Worm (Caenorhabditis elegans) whole organism, L1 larva: Measurements from ENCODE around the gene mam-6.

Experiments used
- C04F5.9 ChIP-seq: sonication (generic microtip); optimal IDR thresholded peaks from 2 replicates; lab custom pipeline; 2016; ENCODE audit warnings: missing genetic modification characterization, missing compliant biosample characterization
- C16A3.4 ChIP-seq: fragments of 150-350 bp; optimal IDR thresholded peaks from 2 replicates; lab custom pipeline; 2014; ENCODE audit warnings: missing biosample characterization, missing genetic modification characterization
- C34B4.2 ChIP-seq: sonication (generic microtip); optimal IDR thresholded peaks from 2 replicates; lab custom pipeline; 2017; ENCODE audit warnings: mild to moderate bottlenecking, missing genetic modification characterization, missing compliant biosample characterization
- alr-1 ChIP-seq: fragments of 200-800 bp; sonication (Bioruptor generic); optimal IDR thresholded peaks from 2 replicates; lab custom pipeline; 2018; ENCODE audit warnings: borderline replicate concordance, mild to moderate bottlenecking, missing genetic modification characterization, missing compliant biosample characterization
- aly-2 ChIP-seq: fragments of 150-350 bp; optimal IDR thresholded peaks from 2 replicates; lab custom pipeline; 2014; ENCODE audit warnings: missing biosample characterization, missing genetic modification characterization
- blmp-1 ChIP-seq: fragments of 150-350 bp; optimal IDR thresholded peaks from 2 replicates; lab custom pipeline; 2014; ENCODE audit warnings: missing biosample characterization, missing genetic modification characterization
- ceh-82 ChIP-seq, 3 experiments: fragments of 150-350 bp in 1 of 3; sonication (generic microtip) in 2 of 3; optimal IDR thresholded peaks; 2 replicates each; lab custom pipeline; 2014 to 2017; ENCODE audit warnings: missing biosample characterization in 3 of 3, missing genetic modification characterization in 3 of 3
- ceh-90 ChIP-seq: sonication (generic microtip); optimal IDR thresholded peaks from 2 replicates; lab custom pipeline; 2016; ENCODE audit warnings: missing genetic modification characterization, missing compliant biosample characterization
- ces-1 ChIP-seq: fragments of 150-350 bp; optimal IDR thresholded peaks from 2 replicates; lab custom pipeline; 2014; ENCODE audit warnings: missing biosample characterization, missing genetic modification reagents, missing genetic modification characterization
- efl-1 ChIP-seq, 4 experiments: fragments of 150-350 bp; optimal IDR thresholded peaks in 3 of 4; peaks in 1 of 4; 1 replicate in 1 of 4; 2 replicates in 3 of 4; lab custom pipeline; 2014; ENCODE audit warnings: missing biosample characterization in 2 of 4, missing genetic modification characterization in 2 of 4, missing genetic modification reagents in 2 of 4
- egl-13 ChIP-seq: sonication (generic microtip); optimal IDR thresholded peaks from 2 replicates; lab custom pipeline; 2016; ENCODE audit warnings: missing genotype, missing genetic modification reagents, missing genetic modification characterization, missing compliant biosample characterization
- egl-27 ChIP-seq, 2 experiments: fragments of 150-350 bp in 1 of 2; sonication (generic microtip); optimal IDR thresholded peaks; 3 replicates each; lab custom pipeline; 2017 to 2018; ENCODE audit warnings: missing biosample characterization in 2 of 2, missing genetic modification characterization in 2 of 2, missing genetic modification reagents in 2 of 2
- elt-3 ChIP-seq, 6 experiments: fragments of 150-350 bp in 1 of 6; sonication (generic microtip); optimal IDR thresholded peaks; 2 replicates each; lab custom pipeline; 2017 to 2018; ENCODE audit warnings: missing biosample characterization in 6 of 6, missing genetic modification characterization in 6 of 6, inconsistent platforms in 1 of 6
- fkh-10 ChIP-seq: sonication (generic microtip); optimal IDR thresholded peaks from 2 replicates; lab custom pipeline; 2017; ENCODE audit warnings: missing biosample characterization, missing genetic modification reagents, missing genetic modification characterization
- fkh-4 ChIP-seq: sonication (generic microtip); optimal IDR thresholded peaks from 2 replicates; lab custom pipeline; 2016; ENCODE audit warnings: missing compliant biosample characterization, missing genetic modification characterization, borderline replicate concordance
- grh-1 ChIP-seq: fragments of 200-800 bp; sonication (Bioruptor generic); IDR thresholded peaks from 2 replicates; pipeline ENCODE4 v1.3.6; 2022; ENCODE audit warnings: missing genetic modification reagents, missing genetic modification characterization, missing compliant biosample characterization
- hlh-17 ChIP-seq: fragments of 200-800 bp; sonication (Bioruptor generic); optimal IDR thresholded peaks from 2 replicates; lab custom pipeline; 2018; ENCODE audit warnings: missing genetic modification characterization, mild to moderate bottlenecking, missing compliant biosample characterization, moderate library complexity, borderline replicate concordance
- isw-1 ChIP-seq: fragments of 200-800 bp; sonication (Bioruptor generic); IDR thresholded peaks from 2 replicates; pipeline ENCODE4 v1.3.6; 2022; ENCODE audit warnings: missing genetic modification characterization, missing compliant biosample characterization
- jun-1 ChIP-seq: fragments of 150-350 bp; optimal IDR thresholded peaks from 2 replicates; lab custom pipeline; 2014; ENCODE audit warnings: missing biosample characterization, missing genetic modification reagents, missing genetic modification characterization
- lin-13 ChIP-seq: fragments of 150-350 bp; optimal IDR thresholded peaks from 2 replicates; lab custom pipeline; 2014; ENCODE audit warnings: missing biosample characterization, missing genetic modification reagents, missing genetic modification characterization
- lin-14 ChIP-seq: fragments of 200-800 bp; sonication (Bioruptor generic); optimal IDR thresholded peaks from 2 replicates; lab custom pipeline; 2018; ENCODE audit warnings: mild to moderate bottlenecking, missing genetic modification characterization, moderate library complexity, missing compliant biosample characterization
- lin-15B ChIP-seq: fragments of 150-350 bp; sonication (generic microtip); optimal IDR thresholded peaks from 3 replicates; lab custom pipeline; 2014; ENCODE audit warnings: missing biosample characterization, missing genetic modification characterization
- lin-35 ChIP-seq, 2 experiments: fragments of 150-350 bp; optimal IDR thresholded peaks; 2 replicates each; lab custom pipeline; 2014; ENCODE audit warnings: missing biosample characterization in 2 of 2, missing genetic modification characterization in 2 of 2, missing genetic modification reagents in 2 of 2
- lir-3 ChIP-seq: sonication (generic microtip); optimal IDR thresholded peaks from 2 replicates; lab custom pipeline; 2016; ENCODE audit warnings: mild to moderate bottlenecking, missing genetic modification characterization, moderate library complexity, missing compliant biosample characterization; ENCODE audit not compliant: poor library complexity
- lsy-2 ChIP-seq, 2 experiments: fragments of 150-350 bp; optimal IDR thresholded peaks; 2 replicates each; lab custom pipeline; 2014; ENCODE audit warnings: missing biosample characterization in 2 of 2, missing genetic modification characterization in 2 of 2
- mef-2 ChIP-seq: fragments of 150-350 bp; optimal IDR thresholded peaks from 2 replicates; lab custom pipeline; 2014; ENCODE audit warnings: missing biosample characterization, missing genetic modification characterization
- nhr-20 ChIP-seq: sonication (generic microtip); optimal IDR thresholded peaks from 2 replicates; lab custom pipeline; 2016; ENCODE audit warnings: mild to moderate bottlenecking, missing genetic modification characterization, missing compliant biosample characterization
- nhr-47 ChIP-seq: sonication (generic microtip); optimal IDR thresholded peaks from 2 replicates; lab custom pipeline; 2016; ENCODE audit warnings: mild to moderate bottlenecking, missing genetic modification characterization, moderate library complexity, missing compliant biosample characterization
- nhr-71 ChIP-seq: sonication (generic microtip); optimal IDR thresholded peaks from 2 replicates; lab custom pipeline; 2016; ENCODE audit warnings: mild to moderate bottlenecking, missing genetic modification characterization, moderate library complexity, missing compliant biosample characterization
- nhr-77 ChIP-seq: fragments of 150-350 bp; optimal IDR thresholded peaks from 2 replicates; lab custom pipeline; 2014; ENCODE audit warnings: missing biosample characterization, missing genetic modification characterization
- nhr-84 ChIP-seq: sonication (generic microtip); optimal IDR thresholded peaks from 2 replicates; lab custom pipeline; 2017; ENCODE audit warnings: missing biosample characterization, missing genetic modification characterization
- nhr-85 ChIP-seq: sonication (generic microtip); peaks from one replicate; lab custom pipeline; 2016; ENCODE audit warnings: missing genetic modification characterization, inconsistent platforms, missing compliant biosample characterization
- nhr-90 ChIP-seq: sonication (generic microtip); optimal IDR thresholded peaks from 2 replicates; lab custom pipeline; 2016; ENCODE audit warnings: mild to moderate bottlenecking, missing genetic modification characterization, missing compliant biosample characterization; ENCODE audit not compliant: poor library complexity
- pax-3 ChIP-seq: fragments of 200-800 bp; sonication (Bioruptor generic); optimal IDR thresholded peaks from 2 replicates; lab custom pipeline; 2018; ENCODE audit warnings: mild to moderate bottlenecking, missing genetic modification characterization, moderate library complexity, missing compliant biosample characterization
- pqm-1 ChIP-seq: sonication (generic microtip); optimal IDR thresholded peaks from 3 replicates; lab custom pipeline; 2017; ENCODE audit warnings: missing biosample characterization, missing genetic modification characterization
- rnt-1 ChIP-seq: sonication (generic microtip); optimal IDR thresholded peaks from 2 replicates; lab custom pipeline; 2016; ENCODE audit warnings: mild to moderate bottlenecking, missing genetic modification characterization, moderate library complexity, missing compliant biosample characterization
- snpc-4 ChIP-seq: fragments of 150-350 bp; optimal IDR thresholded peaks from 2 replicates; lab custom pipeline; 2014; ENCODE audit warnings: missing biosample characterization, missing genetic modification characterization
- snu-23 ChIP-seq: sonication (generic microtip); optimal IDR thresholded peaks from 2 replicates; lab custom pipeline; 2016; ENCODE audit warnings: missing genetic modification characterization, missing compliant biosample characterization
- sup-37 ChIP-seq: fragments of 200-800 bp; sonication (Bioruptor generic); optimal IDR thresholded peaks from 2 replicates; lab custom pipeline; 2018; ENCODE audit warnings: mild to moderate bottlenecking, missing genetic modification characterization, missing compliant biosample characterization
- tbx-2 ChIP-seq: sonication (generic microtip); optimal IDR thresholded peaks from 2 replicates; lab custom pipeline; 2016; ENCODE audit warnings: missing genetic modification characterization, missing compliant biosample characterization
- unc-62 ChIP-seq: fragments of 150-350 bp; optimal IDR thresholded peaks from 2 replicates; lab custom pipeline; 2014; ENCODE audit warnings: missing biosample characterization, missing genetic modification reagents, missing genetic modification characterization
- unc-98 ChIP-seq: fragments of 200-800 bp; sonication (Bioruptor generic); IDR thresholded peaks from 2 replicates; pipeline ENCODE4 v1.3.6; 2022; ENCODE audit warnings: missing genetic modification characterization, missing compliant biosample characterization
- vab-15 ChIP-seq: sonication (generic microtip); optimal IDR thresholded peaks from 2 replicates; lab custom pipeline; 2017; ENCODE audit warnings: missing genotype, mild to moderate bottlenecking, missing genetic modification characterization, missing compliant biosample characterization
- zip-4 ChIP-seq: fragments of 200-800 bp; sonication (Bioruptor generic); optimal IDR thresholded peaks from 2 replicates; lab custom pipeline; 2018; ENCODE audit warnings: mild to moderate bottlenecking, missing genetic modification characterization, moderate library complexity, missing compliant biosample characterization
- ztf-11 ChIP-seq, 2 experiments: sonication (generic microtip); optimal IDR thresholded peaks; 2 replicates each; lab custom pipeline; 2016 to 2017; ENCODE audit warnings: missing genetic modification characterization in 2 of 2, missing biosample characterization in 1 of 2, missing compliant biosample characterization in 1 of 2

mam-6 gene

DNA sequence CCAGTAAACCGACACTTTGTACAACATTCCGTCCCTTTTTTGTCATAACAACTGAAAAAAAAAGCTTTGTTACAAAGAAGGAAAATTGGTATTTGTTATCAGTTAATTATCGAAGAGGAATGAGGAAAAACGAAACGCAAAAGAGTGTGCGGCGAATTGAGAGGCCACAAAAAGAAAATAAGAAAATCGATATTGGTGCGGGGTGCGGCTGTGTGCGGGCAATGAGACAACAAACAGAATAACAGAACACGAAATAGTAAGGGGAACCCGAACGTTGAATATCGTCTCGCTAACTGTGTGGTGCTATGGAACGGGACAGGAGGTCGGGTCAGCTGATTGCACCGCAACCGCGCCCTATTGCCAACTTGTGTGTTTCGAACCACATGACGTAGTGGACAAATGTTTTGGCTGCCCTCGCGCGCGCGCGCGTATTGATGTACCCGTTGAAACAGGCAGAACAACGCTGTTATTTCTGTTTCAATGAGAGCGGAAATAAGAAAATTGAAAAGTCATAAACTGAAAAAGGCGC, 28.5 kb downstream of the mam-6 start, which contains the start of gene C18B12.4 (continued):
- TF ChIP-seq lin-13 (peak; percentile 93), zip-4 (GFP tag; lab: Kevin White, UChicago) (no peak), rnt-1 (tag; lab: Kevin White, UChicago) (peak; percentile 87), alr-1 (tag; lab: Kevin White, UChicago) (no peak), ceh-82 (tag; optimal IDR thresholded peaks at IDR 0.05; lab: Kevin White, UChicago) (peak in 2 of 3 experiments; percentile 48 to 93), nhr-20 (peak; percentile 92), unc-62 (no peak), lir-3 (peak; percentile 54), mef-2 (tag; lab: Kevin White, UChicago) (no peak), egl-13 (tag; lab: Kevin White, UChicago) (peak; percentile 25), nhr-84 (tag; lab: Kevin White, UChicago) (no peak), tbx-2 (tag; lab: Kevin White, UChicago) (peak; percentile 86), C04F5.9 (peak; percentile 35), nhr-90 (tag; lab: Kevin White, UChicago) (peak; percentile 73), jun-1 (tag; lab: Kevin White, UChicago) (peak; percentile 45), unc-98 (GFP tag; lab: Robert Waterston, UW) (no peak), lin-15B (tag; lab: Kevin White, UChicago) (peak; percentile 71), nhr-71 (tag; lab: Kevin White, UChicago) (peak; percentile 96), egl-27 (tag; optimal IDR thresholded peaks at IDR 0.05; lab: Kevin White, UChicago) (no peak), snpc-4 (tag; lab: Kevin White, UChicago) (peak; percentile 46), nhr-77 (tag; lab: Kevin White, UChicago) (peak; percentile 54), isw-1 (GFP tag; lab: Robert Waterston, UW) (peak; percentile 49; the same call in 1 of the 2 replicates)

DNA sequence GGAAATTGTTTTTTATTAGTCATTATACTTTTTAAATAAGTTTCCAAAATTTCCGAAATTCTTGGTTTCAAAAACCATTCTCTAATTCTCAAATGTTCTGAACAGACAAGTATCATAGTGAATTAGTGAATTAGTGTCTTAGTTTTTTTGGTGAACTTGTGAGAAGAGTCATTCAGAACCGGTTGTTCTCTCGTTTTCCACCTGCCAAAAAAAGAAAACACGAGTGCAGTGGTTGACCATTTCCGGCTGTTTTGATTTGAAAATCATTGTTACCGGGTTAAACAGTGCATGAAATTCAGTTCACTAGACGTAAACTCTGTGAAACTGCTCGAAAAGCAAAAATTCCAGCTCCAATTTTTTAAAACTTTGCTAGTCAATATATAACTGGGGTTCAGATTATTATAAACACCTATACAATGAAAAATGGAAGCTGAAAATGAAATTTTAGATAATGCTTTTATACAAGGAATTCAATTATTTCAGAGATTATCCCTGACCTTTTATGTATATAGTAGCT, 29.4 kb downstream of the mam-6 start:
- TF ChIP-seq snu-23 (GFP tag; lab: Kevin White, UChicago) (peak; percentile 10), nhr-85 (tag; lab: Kevin White, UChicago) (peak; percentile 80), lin-35 (GFP tag; optimal IDR thresholded peaks at IDR 0.05; lab: Kevin White, UChicago) (peak in 1 of 2 experiments; percentile 1), lin-14 (peak; percentile 51), grh-1 (GFP tag; lab: Robert Waterston, UW) (peak; percentile 54), elt-3 (tag; optimal IDR thresholded peaks at IDR 0.05; lab: Kevin White, UChicago) (no peak), ztf-11 (tag; optimal IDR thresholded peaks at IDR 0.05; lab: Kevin White, UChicago) (no peak)
- TF ChIP-seq, all 84 proteins: peak for 5

DNA sequence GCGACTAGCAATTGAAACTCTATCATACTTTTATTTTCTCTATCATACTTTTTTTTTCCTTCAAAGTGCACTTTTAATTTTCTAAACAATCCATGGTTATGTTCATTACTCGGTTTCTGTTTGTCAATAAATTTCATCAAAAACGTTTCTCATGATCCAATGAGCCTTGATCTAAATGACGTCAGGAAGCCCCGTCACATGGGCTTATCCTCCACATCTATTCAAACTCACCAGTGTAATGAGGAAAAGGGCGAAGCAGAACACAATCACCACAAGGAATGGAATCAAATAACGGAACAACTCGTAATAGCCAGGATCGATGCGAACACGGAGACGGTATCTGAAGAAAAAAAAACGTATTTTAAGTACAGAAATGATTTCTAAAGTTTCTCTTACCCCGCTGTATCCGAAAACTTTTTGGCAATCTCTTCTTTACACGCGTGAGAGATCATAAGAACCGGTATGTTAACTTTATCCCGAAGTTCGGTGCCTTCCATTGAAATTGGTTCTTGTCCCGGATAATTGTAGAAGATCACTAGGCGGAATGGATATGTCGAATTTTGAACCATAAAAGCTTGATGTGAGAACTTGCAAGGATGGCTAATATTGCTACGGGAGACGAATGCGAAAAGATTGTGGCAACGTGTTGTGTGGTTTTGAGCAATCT, 30.0 kb downstream of the mam-6 start:
- no peak for TF ChIP-seq pqm-1 (tag; lab: Kevin White, UChicago)
- no peak for TF ChIP-seq lir-3
- TF ChIP-seq blmp-1 (tag; lab: Kevin White, UChicago), result no peak
- no peak for TF ChIP-seq hlh-17 (GFP tag; lab: Kevin White, UChicago)
- TF ChIP-seq fkh-10 (GFP tag; lab: Kevin White, UChicago), result no peak
- no peak for TF ChIP-seq efl-1 (optimal IDR thresholded peaks at IDR 0.05; lab: Kevin White, UChicago)
- peak in 1 of 2 experiments; percentile 92 for TF ChIP-seq efl-1 (GFP tag; optimal IDR thresholded peaks at IDR 0.05 in 1 of 2; lab: Kevin White, UChicago)
- peak; percentile 1 for TF ChIP-seq fkh-4 (tag; lab: Kevin White, UChicago)
- no peak for TF ChIP-seq C34B4.2
- TF ChIP-seq nhr-47 (tag; lab: Kevin White, UChicago), result no peak
- TF ChIP-seq snu-23 (GFP tag; lab: Kevin White, UChicago), result peak; percentile 28
- peak; percentile 65 for TF ChIP-seq nhr-71 (tag; lab: Kevin White, UChicago)
- peak; percentile 42 for TF ChIP-seq rnt-1 (tag; lab: Kevin White, UChicago)
- peak; percentile 26 for TF ChIP-seq lin-14
- no peak for TF ChIP-seq aly-2 (tag; lab: Kevin White, UChicago)
- TF ChIP-seq ceh-90 (tag; lab: Kevin White, UChicago), result no peak
- no peak for TF ChIP-seq mef-2 (tag; lab: Kevin White, UChicago)
- no peak for TF ChIP-seq unc-62
- no peak for TF ChIP-seq ces-1 (GFP tag; lab: Kevin White, UChicago)
- TF ChIP-seq pax-3, result no peak
- no peak for TF ChIP-seq vab-15 (tag; lab: Kevin White, UChicago)
- peak in 1 of 2 experiments; percentile 12 for TF ChIP-seq lsy-2 (tag; optimal IDR thresholded peaks at IDR 0.05; lab: Kevin White, UChicago)
- TF ChIP-seq sup-37 (GFP tag; lab: Kevin White, UChicago), result no peak
- TF ChIP-seq C16A3.4 (tag; lab: Kevin White, UChicago), result no peak
- TF ChIP-seq, all 84 proteins: peak for 7
